Fruit fly (Drosophila melanogaster): ENCODE results near the gene CG42857.

DNA sequence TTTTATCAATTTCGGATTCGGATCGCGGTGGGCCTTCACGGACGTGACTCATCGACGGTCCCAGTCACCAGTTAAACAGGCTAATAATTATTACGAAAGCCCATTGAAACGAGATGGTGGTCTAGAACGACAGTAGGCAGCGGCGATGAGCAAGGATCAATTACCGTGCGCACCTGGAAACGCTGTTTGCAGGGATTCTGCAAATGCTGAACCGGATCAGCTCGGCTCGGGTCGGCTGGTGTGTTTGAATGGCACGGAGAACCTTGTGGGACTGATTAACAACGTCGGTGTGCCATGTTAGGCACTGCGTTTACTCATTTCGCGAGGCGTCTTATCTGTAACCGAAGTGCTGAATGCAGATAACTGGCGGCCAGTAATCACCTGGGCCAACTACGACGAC is 46.8 kb downstream of the CG42857 start, which contains the start of gene Whamy:
- no peak for TF ChIP-seq Elba2 (GFP tag; optimal IDR thresholded peaks at IDR 0.05)
- TF ChIP-seq CG4360 (GFP tag; IDR thresholded peaks at IDR 0.05): no peak
- TF ChIP-seq CkIIα-i1 (GFP tag; IDR thresholded peaks at IDR 0.05): no peak
- no peak for TF ChIP-seq psq (GFP tag; optimal IDR thresholded peaks at IDR 0.05)

All from whole organism, embryonic.